Fruit fly (Drosophila melanogaster) whole organism, embryonic: Measurements from ENCODE around the gene CG31960.

Experiments used
- CG1024 ChIP-seq: fragments of 200-800 bp; sonication (Bioruptor generic); IDR thresholded peaks from 2 replicates; pipeline ENCODE4 v1.3.6; 2022; ENCODE audit warnings: missing biosample characterization, missing genetic modification characterization
- CG10267 ChIP-seq: fragments of 200-800 bp; sonication (Bioruptor generic); optimal IDR thresholded peaks from 2 replicates; lab custom pipeline; 2018; ENCODE audit warnings: missing biosample characterization, mild to moderate bottlenecking, missing genetic modification characterization, moderate library complexity
- CG11085 ChIP-seq: fragments of 200-800 bp; sonication (Bioruptor generic); IDR thresholded peaks from 2 replicates; pipeline ENCODE4 v1.3.6; 2022; ENCODE audit warnings: missing biosample characterization, missing genetic modification characterization
- CG11093 ChIP-seq: fragments of 200-800 bp; sonication (Bioruptor generic); IDR thresholded peaks from 3 replicates; pipeline ENCODE4 v1.3.6; 2022; ENCODE audit warnings: missing biosample characterization, missing genetic modification characterization
- CG11398 ChIP-seq: fragments of 200-800 bp; sonication (Bioruptor generic); optimal IDR thresholded peaks from 2 replicates; lab custom pipeline; 2016; ENCODE audit warnings: missing biosample characterization, missing genetic modification characterization
- CG13123 ChIP-seq: fragments of 200-800 bp; sonication (Bioruptor generic); optimal IDR thresholded peaks from 2 replicates; lab custom pipeline; 2016; ENCODE audit warnings: missing biosample characterization, missing genetic modification characterization
- CG13424 ChIP-seq: fragments of 200-800 bp; sonication (Bioruptor generic); optimal IDR thresholded peaks from 2 replicates; lab custom pipeline; 2019; ENCODE audit warnings: missing biosample characterization, mild to moderate bottlenecking, missing genetic modification characterization, moderate library complexity
- CG14014 ChIP-seq: fragments of 200-800 bp; sonication (Bioruptor generic); IDR thresholded peaks from 2 replicates; pipeline ENCODE4 v1.3.6; 2022; ENCODE audit warnings: missing biosample characterization, missing genetic modification characterization
- CG17186 ChIP-seq: fragments of 200-800 bp; sonication (Bioruptor generic); optimal IDR thresholded peaks from 3 replicates; lab custom pipeline; 2017; ENCODE audit warnings: missing biosample characterization, missing genetic modification reagents, missing genetic modification characterization
- CG18619 ChIP-seq: fragments of 200-800 bp; sonication (Bioruptor generic); optimal IDR thresholded peaks from 3 replicates; lab custom pipeline; 2017; ENCODE audit warnings: missing biosample characterization, mild to moderate bottlenecking, missing genetic modification characterization
- CG18764 ChIP-seq: fragments of 200-800 bp; sonication (Bioruptor generic); optimal IDR thresholded peaks from 3 replicates; lab custom pipeline; 2016; ENCODE audit warnings: missing biosample characterization, missing genetic modification characterization
- CG2120 ChIP-seq: fragments of 200-800 bp; sonication (Bioruptor generic); optimal IDR thresholded peaks from 3 replicates; lab custom pipeline; 2016; ENCODE audit warnings: missing biosample characterization, missing genetic modification characterization
- CG4707 ChIP-seq: fragments of 200-800 bp; sonication (Bioruptor generic); optimal IDR thresholded peaks from 2 replicates; lab custom pipeline; 2018; ENCODE audit warnings: missing biosample characterization, mild to moderate bottlenecking, missing genetic modification characterization, moderate library complexity
- CG4730 ChIP-seq: fragments of 200-800 bp; sonication (Bioruptor generic); IDR thresholded peaks from 2 replicates; pipeline ENCODE4 v1.3.6; 2022; ENCODE audit warnings: missing biosample characterization, missing genetic modification characterization
- CG6175 ChIP-seq: fragments of 200-800 bp; sonication (Bioruptor generic); IDR thresholded peaks from 3 replicates; pipeline ENCODE4 v1.3.6; 2022; ENCODE audit warnings: missing biosample characterization, missing genetic modification characterization
- CG6791 ChIP-seq: fragments of 200-800 bp; sonication (Bioruptor generic); IDR thresholded peaks from 3 replicates; pipeline ENCODE4 v1.3.6; 2022; ENCODE audit warnings: missing biosample characterization, missing genetic modification characterization; ENCODE audit not compliant: partially characterized antibody
- CG7372 ChIP-seq: fragments of 200-800 bp; sonication (Bioruptor generic); IDR thresholded peaks from 2 replicates; pipeline ENCODE4 v1.3.6; 2022; ENCODE audit warnings: missing biosample characterization, missing genetic modification characterization
- CG7839 ChIP-seq: fragments of 200-800 bp; sonication (Bioruptor generic); optimal IDR thresholded peaks from 3 replicates; lab custom pipeline; 2018; ENCODE audit warnings: missing biosample characterization, mild to moderate bottlenecking, missing genetic modification characterization, moderate library complexity
- CG8478 ChIP-seq: fragments of >200 bp; optimal IDR thresholded peaks from 2 replicates; lab custom pipeline; 2018
- CG8765 ChIP-seq: fragments of 200-800 bp; sonication (Bioruptor generic); IDR thresholded peaks from 2 replicates; pipeline ENCODE4 v1.3.6; 2022; ENCODE audit warnings: missing biosample characterization, missing genetic modification characterization
- CG8944 ChIP-seq: fragments of 200-800 bp; sonication (Bioruptor generic); optimal IDR thresholded peaks from 3 replicates; lab custom pipeline; 2016; ENCODE audit warnings: missing biosample characterization, missing genetic modification characterization
- CG9817 ChIP-seq: fragments of 200-800 bp; sonication (Bioruptor generic); optimal IDR thresholded peaks from 2 replicates; lab custom pipeline; 2018; ENCODE audit warnings: missing biosample characterization, mild to moderate bottlenecking, missing genetic modification characterization, moderate library complexity
- Deaf1 ChIP-seq: fragments of 200-800 bp; optimal IDR thresholded peaks from 3 replicates; lab custom pipeline; 2019; ENCODE audit warnings: missing biosample characterization, mild to moderate bottlenecking, missing genetic modification characterization, moderate library complexity
- Elba2 ChIP-seq: fragments of 200-800 bp; sonication (Bioruptor generic); optimal IDR thresholded peaks from 3 replicates; lab custom pipeline; 2016; ENCODE audit warnings: missing biosample characterization, missing genetic modification characterization
- Hsf ChIP-seq: fragments of 200-800 bp; sonication (Bioruptor generic); optimal IDR thresholded peaks from 3 replicates; lab custom pipeline; 2016; ENCODE audit warnings: missing biosample characterization, missing genetic modification characterization
- NC2β ChIP-seq: fragments of 200-800 bp; sonication (Bioruptor generic); optimal IDR thresholded peaks from 2 replicates; lab custom pipeline; 2016; ENCODE audit warnings: missing biosample characterization, missing genetic modification characterization
- NFAT ChIP-seq: fragments of 200-800 bp; sonication (Bioruptor generic); IDR thresholded peaks from 2 replicates; pipeline ENCODE4 v1.3.6; 2022; ENCODE audit warnings: missing biosample characterization, missing genetic modification characterization
- Oaz ChIP-seq: fragments of 200-800 bp; sonication (Bioruptor generic); IDR thresholded peaks from 2 replicates; pipeline ENCODE4 v1.3.6; 2022; ENCODE audit warnings: missing biosample characterization, missing genetic modification characterization
- Ptx1 ChIP-seq: fragments of 200-800 bp; sonication (Bioruptor generic); IDR thresholded peaks from 2 replicates; pipeline ENCODE4 v1.3.6; 2022; ENCODE audit warnings: missing biosample characterization, missing genetic modification characterization
- Side ChIP-seq: fragments of 200-800 bp; sonication (Bioruptor generic); optimal IDR thresholded peaks from 2 replicates; lab custom pipeline; 2016; ENCODE audit warnings: missing biosample characterization, missing genetic modification characterization
- Sin3A ChIP-seq: fragments of >200 bp; optimal IDR thresholded peaks from 2 replicates; lab custom pipeline; 2018
- Trl ChIP-seq, 3 experiments: fragments of >200 bp in 2 of 3; fragments of 200-800 bp in 1 of 3; sonication (Bioruptor generic) in 1 of 3; optimal IDR thresholded peaks; 2 replicates in 1 of 3; 3 replicates in 2 of 3; lab custom pipeline; 2016 to 2017; ENCODE audit warnings: missing biosample characterization in 1 of 3, missing genetic modification characterization in 1 of 3
- ap ChIP-seq: fragments of 200-800 bp; sonication (Bioruptor generic); IDR thresholded peaks from 2 replicates; pipeline ENCODE4 v1.3.6; 2022; ENCODE audit warnings: missing biosample characterization, missing genetic modification characterization
- br ChIP-seq: fragments of >200 bp; optimal IDR thresholded peaks from 2 replicates; lab custom pipeline; 2017
- dysf ChIP-seq: fragments of 200-800 bp; sonication (Bioruptor generic); IDR thresholded peaks from 3 replicates; pipeline ENCODE4 v1.3.6; 2022; ENCODE audit warnings: missing biosample characterization, missing genetic modification characterization
- gce ChIP-seq: fragments of 200-800 bp; sonication (Bioruptor generic); IDR thresholded peaks from 3 replicates; pipeline ENCODE4 v1.3.6; 2022; ENCODE audit warnings: missing biosample characterization, missing genetic modification characterization
- gfzf ChIP-seq: fragments of 200-800 bp; sonication (Bioruptor generic); optimal IDR thresholded peaks from 2 replicates; lab custom pipeline; 2016; ENCODE audit warnings: missing biosample characterization, mild to moderate bottlenecking, missing genetic modification characterization, moderate library complexity
- h ChIP-seq: fragments of >200 bp; optimal IDR thresholded peaks from 2 replicates; lab custom pipeline; 2017
- hkb ChIP-seq, 2 experiments: fragments of 200-800 bp in 1 of 2; fragments of >200 bp in 1 of 2; sonication (Bioruptor generic) in 1 of 2; IDR thresholded peaks in 1 of 2; optimal IDR thresholded peaks in 1 of 2; 2 replicates each; pipeline versions ENCODE4 v1.3.6 to Lab custom; 2017 to 2022; ENCODE audit warnings: missing biosample characterization in 1 of 2, missing genetic modification characterization in 1 of 2
- insv ChIP-seq, 2 experiments: fragments of 200-800 bp; sonication (Bioruptor generic); optimal IDR thresholded peaks; 3 replicates each; lab custom pipeline; 2016 to 2018; ENCODE audit warnings: missing biosample characterization in 2 of 2, missing genetic modification characterization in 2 of 2
- kni ChIP-seq: fragments of 200-800 bp; sonication (Bioruptor generic); optimal IDR thresholded peaks from 3 replicates; lab custom pipeline; 2017; ENCODE audit warnings: mild to moderate bottlenecking, missing biosample characterization, missing genetic modification reagents, missing genetic modification characterization
- lov ChIP-seq, 2 experiments: fragments of 200-800 bp in 1 of 2; fragments of >200 bp in 1 of 2; sonication (Bioruptor generic) in 1 of 2; IDR thresholded peaks in 1 of 2; optimal IDR thresholded peaks in 1 of 2; 2 replicates in 1 of 2; 3 replicates in 1 of 2; pipeline versions ENCODE4 v1.3.6 to Lab custom; 2017 to 2022; ENCODE audit warnings: missing biosample characterization in 1 of 2, missing genetic modification characterization in 1 of 2
- nau ChIP-seq: fragments of 200-800 bp; sonication (Bioruptor generic); optimal IDR thresholded peaks from 3 replicates; lab custom pipeline; 2017; ENCODE audit warnings: missing biosample characterization, mild to moderate bottlenecking, missing genetic modification characterization, missing genetic modification reagents
- nerfin-2 ChIP-seq: fragments of 200-800 bp; sonication (Bioruptor generic); IDR thresholded peaks from 2 replicates; pipeline ENCODE4 v1.3.6; 2022; ENCODE audit warnings: missing biosample characterization, missing genetic modification characterization; ENCODE audit not compliant: partially characterized antibody
- nmo ChIP-seq: fragments of 200-800 bp; sonication (Bioruptor generic); optimal IDR thresholded peaks from 2 replicates; lab custom pipeline; 2018; ENCODE audit warnings: missing biosample characterization, mild to moderate bottlenecking, missing genetic modification characterization, moderate library complexity
- phol ChIP-seq: fragments of 200-800 bp; sonication (Bioruptor generic); optimal IDR thresholded peaks from 3 replicates; lab custom pipeline; 2018; ENCODE audit warnings: missing biosample characterization, mild to moderate bottlenecking, missing genetic modification characterization, moderate library complexity
- pzg ChIP-seq: fragments of 200-800 bp; sonication (Bioruptor generic); optimal IDR thresholded peaks from 3 replicates; lab custom pipeline; 2018; ENCODE audit warnings: missing biosample characterization, mild to moderate bottlenecking, missing genetic modification characterization, moderate library complexity
- sima ChIP-seq: fragments of 200-800 bp; sonication (Bioruptor generic); optimal IDR thresholded peaks from 2 replicates; lab custom pipeline; 2016; ENCODE audit warnings: missing biosample characterization, missing genetic modification characterization
- slbo ChIP-seq: fragments of 200-800 bp; sonication (Bioruptor generic); IDR thresholded peaks from 2 replicates; pipeline ENCODE4 v1.3.6; 2022; ENCODE audit warnings: missing biosample characterization, missing genetic modification characterization

The CG31960 gene

DNA sequence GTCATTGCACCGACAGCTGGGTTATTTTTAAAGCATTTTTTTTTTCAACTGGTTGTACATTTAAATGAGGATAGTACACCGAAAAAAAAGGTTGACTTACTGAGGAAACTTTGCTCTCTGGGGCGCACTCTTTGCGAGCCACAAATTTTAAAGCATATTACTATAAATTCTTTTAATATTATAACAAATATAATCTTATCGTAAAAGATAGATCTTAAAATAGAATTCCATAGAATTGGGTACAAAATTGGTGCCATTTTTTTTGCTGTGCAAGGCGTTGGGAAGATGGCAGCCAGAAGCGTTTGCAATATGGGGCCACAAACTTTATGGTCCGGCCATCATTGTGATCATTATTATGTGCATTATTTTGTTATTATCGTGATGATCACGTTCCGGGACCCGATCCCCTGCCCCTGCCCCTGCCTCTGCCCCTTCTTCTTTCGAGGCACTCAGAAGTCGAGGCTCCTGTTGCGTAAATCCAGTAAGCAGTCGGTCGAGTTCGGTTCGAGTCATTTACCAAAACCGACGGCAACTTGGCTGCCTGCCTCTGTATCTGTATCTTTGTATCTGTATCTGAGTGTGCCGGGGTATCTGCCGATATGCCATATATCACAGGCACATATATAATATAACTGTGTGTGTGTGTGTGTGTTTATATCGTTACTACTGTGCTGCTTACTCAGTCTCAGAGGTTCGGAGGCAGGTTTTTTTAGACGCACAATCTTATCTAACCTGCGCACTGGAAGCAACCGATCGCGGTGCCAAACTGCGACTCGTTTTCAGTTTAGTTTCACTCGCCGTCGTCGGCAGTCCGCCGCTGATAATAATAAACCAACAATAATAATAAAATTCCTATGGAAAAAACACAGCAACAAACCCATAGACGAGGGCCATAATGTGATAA lies 6.3 kb upstream of the CG31960 start (continued):
- TF ChIP-seq gfzf, result no peak
- peak; percentile 63 for TF ChIP-seq phol (tag; lab: Kevin White, UChicago)
- TF ChIP-seq NC2β (GFP tag; lab: Kevin White, UChicago), result peak; percentile 4
- TF ChIP-seq nau (GFP tag; lab: Kevin White, UChicago), result no peak
- TF ChIP-seq nmo (GFP tag; lab: Kevin White, UChicago), result peak; percentile 35
- no peak for TF ChIP-seq CG9817
- TF ChIP-seq nerfin-2, result no peak
- no peak for TF ChIP-seq CG4730 (GFP tag; lab: Robert Waterston, UW)
- TF ChIP-seq Ptx1 (GFP tag; lab: Robert Waterston, UW), result peak; percentile 40; the same call in 1 of the 2 replicates
- no peak for TF ChIP-seq gce
- peak; percentile 1 for TF ChIP-seq CG13424 (tag; lab: Kevin White, UChicago)
- TF ChIP-seq pzg (GFP tag; lab: Kevin White, UChicago), result no peak
- peak; percentile 16 for TF ChIP-seq CG18619 (GFP tag; lab: Kevin White, UChicago)
- TF ChIP-seq Hsf (GFP tag; lab: Kevin White, UChicago), result no peak
- peak; percentile 82 for TF ChIP-seq kni (GFP tag; lab: Kevin White, UChicago)
- no peak for TF ChIP-seq CG8478 (lab: Kevin White, UChicago)
- TF ChIP-seq CG10267, result peak; percentile 38
- TF ChIP-seq ap, result no peak
- peak; percentile 58 for TF ChIP-seq CG7839
- TF ChIP-seq Side, result no peak
- no peak for TF ChIP-seq CG13123
- no peak for TF ChIP-seq sima (GFP tag; lab: Kevin White, UChicago)
- no peak for TF ChIP-seq CG2120
- no peak for TF ChIP-seq CG11085 (GFP tag; lab: Robert Waterston, UW)
- no peak for TF ChIP-seq hkb (optimal IDR thresholded peaks at IDR 0.05; lab: Kevin White, UChicago)
- TF ChIP-seq hkb (GFP tag; IDR thresholded peaks at IDR 0.05; lab: Robert Waterston, UW), result no peak
- no peak for TF ChIP-seq Elba2 (GFP tag; lab: Kevin White, UChicago)
- TF ChIP-seq slbo (GFP tag; lab: Robert Waterston, UW), result 0 out of 2 replicates have a peak, but pooled peaks have one; percentile 27
- peak; percentile 19; the same call in 1 of the 2 replicates for TF ChIP-seq NFAT (GFP tag; lab: Robert Waterston, UW)
- no peak for TF ChIP-seq CG8765
- no peak for TF ChIP-seq CG6791 (GFP tag; lab: Robert Waterston, UW)
- TF ChIP-seq Oaz (GFP tag; lab: Robert Waterston, UW), result no peak
- TF ChIP-seq dysf (GFP tag; lab: Robert Waterston, UW), result peak; percentile 59
- no peak for TF ChIP-seq CG7372 (GFP tag; lab: Robert Waterston, UW)
- no peak for TF ChIP-seq CG14014 (GFP tag; lab: Robert Waterston, UW)
- TF ChIP-seq CG1024 (GFP tag; lab: Robert Waterston, UW), result no peak
- no peak for TF ChIP-seq CG18764
- TF ChIP-seq insv (GFP tag; optimal IDR thresholded peaks at IDR 0.05; lab: Kevin White, UChicago), result no peak
- peak; percentile 81; the same call in 2 of the 3 replicates for TF ChIP-seq CG6175 (GFP tag; lab: Robert Waterston, UW)
- TF ChIP-seq CG8944 (GFP tag; lab: Kevin White, UChicago), result no peak
- peak; percentile 90 for TF ChIP-seq Deaf1 (tag; lab: Kevin White, UChicago)
- TF ChIP-seq lov (optimal IDR thresholded peaks at IDR 0.05; lab: Kevin White, UChicago), result no peak
- 0 out of 3 replicates have a peak, but pooled peaks have one; percentile 72 for TF ChIP-seq lov (GFP tag; IDR thresholded peaks at IDR 0.05; lab: Robert Waterston, UW)
- TF ChIP-seq CG11398 (GFP tag; lab: Kevin White, UChicago), result no peak
- no peak for TF ChIP-seq CG17186 (GFP tag; lab: Kevin White, UChicago)
- no peak for TF ChIP-seq Sin3A
- TF ChIP-seq br (lab: Kevin White, UChicago), result no peak
- TF ChIP-seq h, result no peak
- TF ChIP-seq Trl (optimal IDR thresholded peaks at IDR 0.05; lab: Kevin White, UChicago), result no peak
- no peak for TF ChIP-seq Trl (GFP tag; optimal IDR thresholded peaks at IDR 0.05; lab: Kevin White, UChicago)
- TF ChIP-seq CG4707 (GFP tag; lab: Kevin White, UChicago), result no peak
- TF ChIP-seq CG11093 (GFP tag; lab: Robert Waterston, UW), result no peak
